Fruit fly (Drosophila melanogaster): ENCODE data around the gene Wdr82.

Gene Wdr82

DNA sequence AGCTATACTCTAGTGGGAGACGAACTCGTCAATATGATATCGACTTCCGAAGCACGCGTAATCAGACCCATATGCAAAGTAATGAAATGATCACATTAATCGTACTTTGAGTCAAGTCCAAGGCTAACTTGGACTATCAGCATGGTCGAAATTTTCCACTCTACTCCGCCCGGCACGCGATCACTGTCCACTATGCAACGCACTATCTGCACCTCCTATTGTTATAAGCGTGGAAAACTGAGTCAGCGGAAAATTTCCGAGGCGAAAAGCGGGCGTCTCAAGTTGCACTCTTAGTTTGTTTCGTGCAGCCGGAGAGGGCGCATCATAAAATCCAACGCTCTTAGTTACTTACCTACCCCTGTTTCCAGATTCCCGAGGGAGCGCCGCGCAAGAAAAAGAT, 11.6 kb downstream of the Wdr82 start:
- TF ChIP-seq dl (GFP tag; optimal IDR thresholded peaks at IDR 0.05; ENCODE audit: insufficient read depth in 1 of 2, partially characterized antibody in 2 of 2) (no peak), foxo (GFP tag; optimal IDR thresholded peaks at IDR 0.05) (no peak), usp (GFP tag; optimal IDR thresholded peaks at IDR 0.05) (no peak), tai (GFP tag; optimal IDR thresholded peaks at IDR 0.05) (no peak), br (GFP tag; optimal IDR thresholded peaks at IDR 0.05) (no peak), Hnf4 (GFP tag; optimal IDR thresholded peaks at IDR 0.05) (no peak), brk (GFP tag; optimal IDR thresholded peaks at IDR 0.05) (no peak), jim (GFP tag; optimal IDR thresholded peaks at IDR 0.05) (no peak), Hr83 (GFP tag; optimal IDR thresholded peaks at IDR 0.05; ENCODE audit: poor library complexity, severe bottlenecking) (no peak), CG32264 (GFP tag; optimal IDR thresholded peaks at IDR 0.05) (no peak), h (GFP tag; optimal IDR thresholded peaks at IDR 0.05) (no peak), Dfd (GFP tag; optimal IDR thresholded peaks at IDR 0.05) (no peak), CG9705 (GFP tag; optimal IDR thresholded peaks at IDR 0.05) (no peak), rgr (GFP tag; optimal IDR thresholded peaks at IDR 0.05) (no peak), Hr78 (GFP tag; optimal IDR thresholded peaks at IDR 0.05) (no peak), dsf (GFP tag; optimal IDR thresholded peaks at IDR 0.05; ENCODE audit: borderline replicate concordance) (no peak), CrebA (GFP tag; optimal IDR thresholded peaks at IDR 0.05; ENCODE audit: borderline replicate concordance) (no peak), Rel (GFP tag; optimal IDR thresholded peaks at IDR 0.05) (no peak), Rel (tag; optimal IDR thresholded peaks at IDR 0.05) (no peak), sage (GFP tag; optimal IDR thresholded peaks at IDR 0.05) (no peak)

- TF ChIP-seq jim (GFP tag; optimal IDR thresholded peaks at IDR 0.05) (no peak), h (GFP tag; optimal IDR thresholded peaks at IDR 0.05) (no peak), rgr (GFP tag; optimal IDR thresholded peaks at IDR 0.05) (no peak), N (GFP tag; optimal IDR thresholded peaks at IDR 0.05) (no peak), br (GFP tag; optimal IDR thresholded peaks at IDR 0.05) (no peak), Mio (GFP tag; optimal IDR thresholded peaks at IDR 0.05) (no peak)
These were observed 15.0 kb downstream of the Wdr82 start, which contains the start of gene CG42819 for dm6 chr2L:8389231-8389630. Gene CG42819 (minus strand): TSS chr2L:8389331.

- TF ChIP-seq GATAd (GFP tag; optimal IDR thresholded peaks at IDR 0.05): no peak
- no peak for TF ChIP-seq tai (GFP tag; optimal IDR thresholded peaks at IDR 0.05)
- no peak for TF ChIP-seq Vsx2 (GFP tag; optimal IDR thresholded peaks at IDR 0.05; ENCODE audit: partially characterized antibody)
- no peak for TF ChIP-seq OdsH (GFP tag; optimal IDR thresholded peaks at IDR 0.05)
- TF ChIP-seq dsf (GFP tag; optimal IDR thresholded peaks at IDR 0.05; ENCODE audit: borderline replicate concordance): no peak
- TF ChIP-seq Rel (GFP tag; optimal IDR thresholded peaks at IDR 0.05): no peak
- no peak for TF ChIP-seq Rel (tag; optimal IDR thresholded peaks at IDR 0.05)
- TF ChIP-seq Dif (GFP tag; optimal IDR thresholded peaks at IDR 0.05; ENCODE audit: partially characterized antibody): no peak
- TF ChIP-seq Hr78 (GFP tag; optimal IDR thresholded peaks at IDR 0.05): no peak
- no peak for TF ChIP-seq lola (GFP tag; optimal IDR thresholded peaks at IDR 0.05)
- no peak for TF ChIP-seq sage (GFP tag; optimal IDR thresholded peaks at IDR 0.05)
- TF ChIP-seq Hnf4 (GFP tag; optimal IDR thresholded peaks at IDR 0.05): no peak
- no peak for TF ChIP-seq dmrt93B (GFP tag; optimal IDR thresholded peaks at IDR 0.05)
- no peak for TF ChIP-seq woc (GFP tag; optimal IDR thresholded peaks at IDR 0.05)
- TF ChIP-seq jim (GFP tag; optimal IDR thresholded peaks at IDR 0.05): no peak
- no peak for TF ChIP-seq Dfd (GFP tag; optimal IDR thresholded peaks at IDR 0.05)
- TF ChIP-seq sv (GFP tag; optimal IDR thresholded peaks at IDR 0.05): no peak
- no peak for TF ChIP-seq fru (GFP tag; optimal IDR thresholded peaks at IDR 0.05)
- no peak for TF ChIP-seq CG32264 (GFP tag; optimal IDR thresholded peaks at IDR 0.05)
- TF ChIP-seq foxo (GFP tag; optimal IDR thresholded peaks at IDR 0.05): no peak
- no peak for TF ChIP-seq CrebA (GFP tag; optimal IDR thresholded peaks at IDR 0.05; ENCODE audit: borderline replicate concordance)
These were observed 18.0 kb downstream of the Wdr82 start, which contains the start of gene CG42820 for dm6 chr2L:8392298-8392697. Gene CG42820 (minus strand): TSS chr2L:8392398.

- no peak for TF ChIP-seq dsf (GFP tag; optimal IDR thresholded peaks at IDR 0.05; ENCODE audit: borderline replicate concordance)
- no peak for TF ChIP-seq h (GFP tag; optimal IDR thresholded peaks at IDR 0.05)
- no peak for TF ChIP-seq Sp1 (GFP tag; optimal IDR thresholded peaks at IDR 0.05)
- TF ChIP-seq Vsx2 (GFP tag; optimal IDR thresholded peaks at IDR 0.05; ENCODE audit: partially characterized antibody): no peak
- no peak for TF ChIP-seq sage (GFP tag; optimal IDR thresholded peaks at IDR 0.05)
These were observed 18.9 kb downstream of the Wdr82 start, which contains the start of gene Acp29AB for dm6 chr2L:8393122-8393521. Gene Acp29AB (minus strand): TSS chr2L:8393222.
